Worm (Caenorhabditis elegans) whole organism, L1 larva: ENCODE results near the gene pst-1.

ENCODE experiments used
- alr-1 ChIP-seq: fragments of 200-800 bp; sonication (Bioruptor generic); optimal IDR thresholded peaks from 2 replicates; lab custom pipeline; 2018; ENCODE audit warnings: borderline replicate concordance, mild to moderate bottlenecking, missing genetic modification characterization, missing compliant biosample characterization
- elt-3 ChIP-seq, 6 experiments: fragments of 150-350 bp in 1 of 6; sonication (generic microtip); optimal IDR thresholded peaks; 2 replicates each; lab custom pipeline; 2017 to 2018; ENCODE audit warnings: missing biosample characterization in 6 of 6, missing genetic modification characterization in 6 of 6, inconsistent platforms in 1 of 6
- lin-14 ChIP-seq: fragments of 200-800 bp; sonication (Bioruptor generic); optimal IDR thresholded peaks from 2 replicates; lab custom pipeline; 2018; ENCODE audit warnings: mild to moderate bottlenecking, missing genetic modification characterization, moderate library complexity, missing compliant biosample characterization
- nhr-11 ChIP-seq: fragments of 150-350 bp; optimal IDR thresholded peaks from 2 replicates; lab custom pipeline; 2014; ENCODE audit warnings: missing biosample characterization, missing genetic modification characterization
- nhr-12 ChIP-seq: sonication (generic microtip); optimal IDR thresholded peaks from 2 replicates; lab custom pipeline; 2017; ENCODE audit warnings: missing biosample characterization, missing genetic modification characterization
- nhr-76 ChIP-seq: sonication (generic microtip); optimal IDR thresholded peaks from 2 replicates; lab custom pipeline; 2017; ENCODE audit warnings: missing biosample characterization, missing genetic modification characterization
- pqm-1 ChIP-seq: sonication (generic microtip); optimal IDR thresholded peaks from 3 replicates; lab custom pipeline; 2017; ENCODE audit warnings: missing biosample characterization, missing genetic modification characterization
- swsn-7 ChIP-seq: sonication (generic microtip); optimal IDR thresholded peaks from 2 replicates; lab custom pipeline; 2016; ENCODE audit warnings: missing genetic modification characterization, missing compliant biosample characterization
- tlp-1 ChIP-seq: fragments of 150-350 bp; optimal IDR thresholded peaks from 2 replicates; lab custom pipeline; 2014; ENCODE audit warnings: missing biosample characterization, missing genetic modification characterization

DNA sequence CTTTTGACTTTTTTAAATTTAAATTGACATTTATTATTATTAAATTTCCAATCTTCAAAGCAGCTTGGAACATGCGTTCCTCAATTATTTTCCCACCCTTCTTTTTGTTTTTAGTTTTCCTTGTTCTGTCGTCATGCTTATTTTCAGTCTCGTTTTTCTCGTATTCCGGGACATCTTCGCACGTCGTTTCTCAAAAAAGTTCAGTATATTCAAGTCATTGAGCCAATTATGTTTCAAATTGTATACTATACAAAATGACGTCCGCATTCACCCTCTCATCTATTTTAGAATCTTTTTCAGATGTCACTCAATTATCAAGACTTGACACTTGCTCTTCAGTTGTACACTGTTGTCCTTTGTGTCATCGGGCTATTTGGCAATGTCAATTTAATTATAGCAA lies 15.9 kb upstream of the pst-1 start, which contains the start of gene srsx-17:
- no peak for TF ChIP-seq nhr-11
- no peak for TF ChIP-seq elt-3 (tag; optimal IDR thresholded peaks at IDR 0.05; lab: Kevin White, UChicago)
- TF ChIP-seq swsn-7 (tag; lab: Kevin White, UChicago), result no peak
- no peak for TF ChIP-seq pqm-1
- no peak for TF ChIP-seq nhr-12
- TF ChIP-seq tlp-1, result no peak
- no peak for TF ChIP-seq nhr-76
- no peak for TF ChIP-seq lin-14 (GFP tag; lab: Kevin White, UChicago)
- TF ChIP-seq alr-1 (tag; lab: Kevin White, UChicago), result no peak
